Worm (Caenorhabditis elegans) whole organism, L1 larva: ENCODE measurements around the gene R02C2.7.
A peak's percentile ranks its signal among the peaks of the same experiment; 100 is the strongest.

Experiments
- C16A3.4 ChIP-seq: fragments of 150-350 bp; optimal IDR thresholded peaks from 2 replicates; lab custom pipeline; 2014; ENCODE audit warnings: missing biosample characterization, missing genetic modification characterization
- F16B12.6 ChIP-seq: fragments of 150-350 bp; optimal IDR thresholded peaks from 2 replicates; lab custom pipeline; 2014; ENCODE audit warnings: missing biosample characterization, missing genetic modification characterization
- aha-1 ChIP-seq: fragments of 150-350 bp; optimal IDR thresholded peaks from 2 replicates; lab custom pipeline; 2014; ENCODE audit warnings: missing biosample characterization, missing genetic modification characterization
- aly-2 ChIP-seq: fragments of 150-350 bp; optimal IDR thresholded peaks from 2 replicates; lab custom pipeline; 2014; ENCODE audit warnings: missing biosample characterization, missing genetic modification characterization
- ama-1 ChIP-seq: fragments of 150-350 bp; optimal IDR thresholded peaks from 2 replicates; lab custom pipeline; 2014
- blmp-1 ChIP-seq: fragments of 150-350 bp; optimal IDR thresholded peaks from 2 replicates; lab custom pipeline; 2014; ENCODE audit warnings: missing biosample characterization, missing genetic modification characterization
- ceh-88 ChIP-seq: fragments of 200-800 bp; sonication (Bioruptor generic); IDR thresholded peaks from 2 replicates; pipeline ENCODE4 v1.3.6; 2022; ENCODE audit warnings: missing genetic modification characterization, missing compliant biosample characterization
- ceh-90 ChIP-seq: sonication (generic microtip); optimal IDR thresholded peaks from 2 replicates; lab custom pipeline; 2016; ENCODE audit warnings: missing genetic modification characterization, missing compliant biosample characterization
- efl-1 ChIP-seq, 4 experiments: fragments of 150-350 bp; optimal IDR thresholded peaks in 3 of 4; peaks in 1 of 4; 1 replicate in 1 of 4; 2 replicates in 3 of 4; lab custom pipeline; 2014; ENCODE audit warnings: missing biosample characterization in 2 of 4, missing genetic modification characterization in 2 of 4, missing genetic modification reagents in 2 of 4
- egl-27 ChIP-seq, 2 experiments: fragments of 150-350 bp in 1 of 2; sonication (generic microtip); optimal IDR thresholded peaks; 3 replicates each; lab custom pipeline; 2017 to 2018; ENCODE audit warnings: missing biosample characterization in 2 of 2, missing genetic modification characterization in 2 of 2, missing genetic modification reagents in 2 of 2
- elt-2 ChIP-seq: sonication (generic microtip); optimal IDR thresholded peaks from 2 replicates; lab custom pipeline; 2016; ENCODE audit warnings: missing genetic modification characterization, mild to moderate bottlenecking, inconsistent platforms, missing compliant biosample characterization, missing genetic modification reagents
- elt-3 ChIP-seq, 6 experiments: fragments of 150-350 bp in 1 of 6; sonication (generic microtip); optimal IDR thresholded peaks; 2 replicates each; lab custom pipeline; 2017 to 2018; ENCODE audit warnings: missing biosample characterization in 6 of 6, missing genetic modification characterization in 6 of 6, inconsistent platforms in 1 of 6
- fkh-4 ChIP-seq: sonication (generic microtip); optimal IDR thresholded peaks from 2 replicates; lab custom pipeline; 2016; ENCODE audit warnings: missing compliant biosample characterization, missing genetic modification characterization, borderline replicate concordance
- fkh-8 ChIP-seq: sonication (generic microtip); optimal IDR thresholded peaks from 2 replicates; lab custom pipeline; 2016; ENCODE audit warnings: mild to moderate bottlenecking, missing genetic modification characterization, missing compliant biosample characterization
- hpl-2 ChIP-seq: fragments of 150-350 bp; optimal IDR thresholded peaks from 2 replicates; lab custom pipeline; 2014; ENCODE audit warnings: missing biosample characterization, missing genetic modification reagents, missing genetic modification characterization
- jun-1 ChIP-seq: fragments of 150-350 bp; optimal IDR thresholded peaks from 2 replicates; lab custom pipeline; 2014; ENCODE audit warnings: missing biosample characterization, missing genetic modification reagents, missing genetic modification characterization
- lin-13 ChIP-seq: fragments of 150-350 bp; optimal IDR thresholded peaks from 2 replicates; lab custom pipeline; 2014; ENCODE audit warnings: missing biosample characterization, missing genetic modification reagents, missing genetic modification characterization
- lin-14 ChIP-seq: fragments of 200-800 bp; sonication (Bioruptor generic); optimal IDR thresholded peaks from 2 replicates; lab custom pipeline; 2018; ENCODE audit warnings: mild to moderate bottlenecking, missing genetic modification characterization, moderate library complexity, missing compliant biosample characterization
- lin-15B ChIP-seq: fragments of 150-350 bp; sonication (generic microtip); optimal IDR thresholded peaks from 3 replicates; lab custom pipeline; 2014; ENCODE audit warnings: missing biosample characterization, missing genetic modification characterization
- lin-35 ChIP-seq, 2 experiments: fragments of 150-350 bp; optimal IDR thresholded peaks; 2 replicates each; lab custom pipeline; 2014; ENCODE audit warnings: missing biosample characterization in 2 of 2, missing genetic modification characterization in 2 of 2, missing genetic modification reagents in 2 of 2
- lin-39 ChIP-seq: fragments of 150-350 bp; optimal IDR thresholded peaks from 2 replicates; lab custom pipeline; 2014; ENCODE audit warnings: missing biosample characterization, missing genetic modification reagents, missing genetic modification characterization
- lir-3 ChIP-seq: sonication (generic microtip); optimal IDR thresholded peaks from 2 replicates; lab custom pipeline; 2016; ENCODE audit warnings: mild to moderate bottlenecking, missing genetic modification characterization, moderate library complexity, missing compliant biosample characterization; ENCODE audit not compliant: poor library complexity
- mdl-1 ChIP-seq, 2 experiments: fragments of 150-350 bp; optimal IDR thresholded peaks; 2 replicates each; lab custom pipeline; 2014 to 2017; ENCODE audit warnings: missing biosample characterization in 2 of 2, missing genetic modification characterization in 2 of 2, inconsistent platforms in 1 of 2
- mef-2 ChIP-seq: fragments of 150-350 bp; optimal IDR thresholded peaks from 2 replicates; lab custom pipeline; 2014; ENCODE audit warnings: missing biosample characterization, missing genetic modification characterization
- nhr-12 ChIP-seq: sonication (generic microtip); optimal IDR thresholded peaks from 2 replicates; lab custom pipeline; 2017; ENCODE audit warnings: missing biosample characterization, missing genetic modification characterization
- nhr-19 ChIP-seq: fragments of 200-800 bp; sonication (Bioruptor generic); conservative IDR thresholded peaks from 2 replicates; pipeline ENCODE4 v1.3.6; 2022; ENCODE audit warnings: missing genetic modification characterization, missing compliant biosample characterization
- nhr-237 ChIP-seq: fragments of 150-350 bp; optimal IDR thresholded peaks from 2 replicates; lab custom pipeline; 2014; ENCODE audit warnings: missing biosample characterization, missing genetic modification characterization
- nhr-47 ChIP-seq: sonication (generic microtip); optimal IDR thresholded peaks from 2 replicates; lab custom pipeline; 2016; ENCODE audit warnings: mild to moderate bottlenecking, missing genetic modification characterization, moderate library complexity, missing compliant biosample characterization
- nhr-84 ChIP-seq: sonication (generic microtip); optimal IDR thresholded peaks from 2 replicates; lab custom pipeline; 2017; ENCODE audit warnings: missing biosample characterization, missing genetic modification characterization
- nhr-85 ChIP-seq: sonication (generic microtip); peaks from one replicate; lab custom pipeline; 2016; ENCODE audit warnings: missing genetic modification characterization, inconsistent platforms, missing compliant biosample characterization
- pag-3 ChIP-seq: sonication (generic microtip); optimal IDR thresholded peaks from 2 replicates; lab custom pipeline; 2017; ENCODE audit warnings: missing genetic modification characterization, mild to moderate bottlenecking, missing compliant biosample characterization, antibody characterized with exemption, borderline replicate concordance; ENCODE audit not compliant: insufficient read depth
- rnt-1 ChIP-seq: sonication (generic microtip); optimal IDR thresholded peaks from 2 replicates; lab custom pipeline; 2016; ENCODE audit warnings: mild to moderate bottlenecking, missing genetic modification characterization, moderate library complexity, missing compliant biosample characterization
- snu-23 ChIP-seq: sonication (generic microtip); optimal IDR thresholded peaks from 2 replicates; lab custom pipeline; 2016; ENCODE audit warnings: missing genetic modification characterization, missing compliant biosample characterization
- sup-37 ChIP-seq: fragments of 200-800 bp; sonication (Bioruptor generic); optimal IDR thresholded peaks from 2 replicates; lab custom pipeline; 2018; ENCODE audit warnings: mild to moderate bottlenecking, missing genetic modification characterization, missing compliant biosample characterization
- tbx-2 ChIP-seq: sonication (generic microtip); optimal IDR thresholded peaks from 2 replicates; lab custom pipeline; 2016; ENCODE audit warnings: missing genetic modification characterization, missing compliant biosample characterization
- unc-130 ChIP-seq: fragments of 150-350 bp; optimal IDR thresholded peaks from 2 replicates; lab custom pipeline; 2017; ENCODE audit warnings: missing biosample characterization, missing genetic modification characterization, inconsistent platforms
- unc-30 ChIP-seq: sonication (generic microtip); optimal IDR thresholded peaks from 2 replicates; lab custom pipeline; 2017; ENCODE audit warnings: missing biosample characterization, missing genetic modification characterization

R02C2.7 gene

ce11 chrV:238094-238493 lies 4.3 kb downstream of the R02C2.7 start, which contains the start of gene R02C2.1:
Gene R02C2.1, minus strand, starts transcription at chrV:238194.
- no peak for TF ChIP-seq lin-15B (tag; lab: Kevin White, UChicago)
- TF ChIP-seq lin-14 = no peak
- TF ChIP-seq pag-3 (tag; lab: Kevin White, UChicago) = no peak
- no peak for TF ChIP-seq ceh-90
- no peak for TF ChIP-seq nhr-85 (tag; lab: Kevin White, UChicago)
- no peak for TF ChIP-seq C16A3.4 (tag; lab: Kevin White, UChicago)
- TF ChIP-seq nhr-84 (tag; lab: Kevin White, UChicago) = no peak
- no peak for TF ChIP-seq tbx-2
- TF ChIP-seq F16B12.6 (tag; lab: Kevin White, UChicago) = no peak
- no peak for TF ChIP-seq elt-3 (tag; optimal IDR thresholded peaks at IDR 0.05; lab: Kevin White, UChicago)
- TF ChIP-seq ama-1 (lab: Kevin White, UChicago) = no peak
- TF ChIP-seq blmp-1 (tag; lab: Kevin White, UChicago) = no peak

DNA sequence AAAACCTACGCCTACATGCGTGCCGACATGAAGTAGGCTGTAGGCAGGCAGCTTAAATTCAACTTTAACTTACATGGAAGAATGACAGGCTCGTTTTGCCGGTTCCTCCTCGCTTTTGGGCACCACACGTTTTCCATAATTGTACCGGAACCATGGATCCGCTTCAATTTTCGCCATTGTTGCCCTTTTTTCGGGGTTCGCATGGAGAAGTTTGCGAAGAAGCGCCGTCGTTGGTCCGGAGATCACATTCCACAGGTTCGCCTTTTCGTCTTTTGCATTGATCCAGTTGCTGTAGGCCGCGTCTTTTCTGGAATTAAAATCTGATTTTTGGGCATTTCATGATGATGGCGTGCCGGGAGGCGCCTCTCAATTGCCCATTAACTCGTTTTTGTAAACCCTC lies 5.4 kb downstream of the R02C2.7 start:
- TF ChIP-seq snu-23 (no peak), ceh-88 (GFP tag; lab: Robert Waterston, UW) (no peak), elt-2 (tag; lab: Kevin White, UChicago) (no peak), aly-2 (tag; lab: Kevin White, UChicago) (no peak), lir-3 (tag; lab: Kevin White, UChicago) (no peak), nhr-237 (tag; lab: Kevin White, UChicago) (no peak), fkh-8 (tag; lab: Kevin White, UChicago) (no peak), rnt-1 (no peak), mdl-1 (tag; optimal IDR thresholded peaks at IDR 0.05; lab: Kevin White, UChicago) (no peak), sup-37 (GFP tag; lab: Kevin White, UChicago) (no peak)

ce11 chrV:234572-234971 lies 7.8 kb downstream of the R02C2.7 start, which contains the start of gene kin-33:
Gene kin-33, minus strand, starts transcription at chrV:234672.
- TF ChIP-seq snu-23 = no peak
- TF ChIP-seq unc-30 (tag; lab: Kevin White, UChicago) = no peak
- no peak for TF ChIP-seq lin-39 (tag; lab: Kevin White, UChicago)
- TF ChIP-seq nhr-12 = no peak
- no peak for TF ChIP-seq tbx-2
- no peak for TF ChIP-seq fkh-4 (tag; lab: Kevin White, UChicago)
- TF ChIP-seq nhr-85 (tag; lab: Kevin White, UChicago) = no peak
- TF ChIP-seq lir-3 (tag; lab: Kevin White, UChicago) = no peak
- TF ChIP-seq mef-2 (tag; lab: Kevin White, UChicago) = no peak
- TF ChIP-seq aly-2 (tag; lab: Kevin White, UChicago) = no peak
- TF ChIP-seq fkh-8 (tag; lab: Kevin White, UChicago) = no peak
- TF ChIP-seq nhr-84 (tag; lab: Kevin White, UChicago) = no peak
- no peak for TF ChIP-seq unc-130 (tag; lab: Kevin White, UChicago)
- TF ChIP-seq nhr-47 (tag; lab: Kevin White, UChicago) = no peak
- TF ChIP-seq egl-27 (tag; optimal IDR thresholded peaks at IDR 0.05; lab: Kevin White, UChicago) = no peak
- no peak for TF ChIP-seq jun-1 (tag; lab: Kevin White, UChicago)
- no peak for TF ChIP-seq hpl-2 (GFP tag; lab: Kevin White, UChicago)
- TF ChIP-seq lin-35 (GFP tag; optimal IDR thresholded peaks at IDR 0.05; lab: Kevin White, UChicago) = no peak
- TF ChIP-seq lin-13 (GFP tag; lab: Kevin White, UChicago) = no peak

ce11 chrV:219632-220031 lies 22.8 kb downstream of the R02C2.7 start, which contains the start of gene srh-80:
Gene srh-80, plus strand, starts transcription at chrV:219932.
- TF ChIP-seq fkh-8 (tag; lab: Kevin White, UChicago) = no peak
- TF ChIP-seq aha-1 = no peak

ce11 chrV:216847-217246 lies 25.6 kb downstream of the R02C2.7 start, which contains the start of gene srh-78:
Gene srh-78, plus strand, starts transcription at chrV:217147.
- TF ChIP-seq efl-1 (optimal IDR thresholded peaks at IDR 0.05; lab: Kevin White, UChicago) (no peak), efl-1 (GFP tag; optimal IDR thresholded peaks at IDR 0.05 in 1 of 2; lab: Kevin White, UChicago) (peak in 1 of 2 experiments; percentile 26), nhr-19 (no peak)
